Worm (Caenorhabditis elegans): ENCODE results near the gene M110.3.

DNA sequence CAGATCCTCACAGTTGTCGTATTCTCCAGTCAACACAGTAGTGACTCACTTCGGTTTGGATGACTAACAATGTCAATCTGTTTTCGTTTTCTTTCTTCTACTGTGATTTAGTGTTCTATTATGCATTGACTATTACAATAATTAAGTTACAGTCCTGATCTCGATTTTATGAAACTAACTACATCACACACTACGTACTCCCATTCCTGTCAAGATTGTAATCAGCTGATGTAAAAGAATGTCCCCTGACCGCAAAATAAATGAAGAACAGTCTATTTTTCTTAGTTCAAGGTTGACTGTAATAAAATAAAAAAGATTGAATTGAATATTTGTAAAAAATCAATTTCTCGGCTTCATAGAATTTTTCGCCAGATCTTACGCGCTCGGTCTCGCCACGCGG is 8.9 kb upstream of the M110.3 start:
- TF ChIP-seq W03F9.2 (tag; optimal IDR thresholded peaks at IDR 0.05) (no peak), him-1 (tag; optimal IDR thresholded peaks at IDR 0.05) (no peak), dao-5 (tag; optimal IDR thresholded peaks at IDR 0.05) (no peak)

Measured in whole organism, L4/young adult.